Fruit fly (Drosophila melanogaster) Kc167 (cell line): ENCODE results near the gene UQCR-6.4L.

ENCODE experiments used
- Myc ChIP-seq: fragments of >200 bp; optimal IDR thresholded peaks from 2 replicates; lab custom pipeline; 2017; ENCODE audit warnings: missing external identifiers
- Sin3A ChIP-seq: fragments of >200 bp; optimal IDR thresholded peaks from 2 replicates; lab custom pipeline; 2018; ENCODE audit warnings: missing external identifiers
- h ChIP-seq: fragments of >200 bp; optimal IDR thresholded peaks from 3 replicates; lab custom pipeline; 2018; ENCODE audit warnings: missing external identifiers

dm6 chr3L:16610201-16610600 is 43.7 kb downstream of the UQCR-6.4L start, which contains the start of gene Prosbeta6:
- TF ChIP-seq h (lab: Kevin White, UChicago) (no peak), Sin3A (no peak), Myc (lab: Kevin White, UChicago) (no peak)
